Fruit fly (Drosophila melanogaster) Kc167 (cell line): ENCODE measurements around the gene GAA1.

ENCODE experiments used
- Myc ChIP-seq: fragments of >200 bp; optimal IDR thresholded peaks from 2 replicates; lab custom pipeline; 2017; ENCODE audit warnings: missing external identifiers
- Sin3A ChIP-seq: fragments of >200 bp; optimal IDR thresholded peaks from 2 replicates; lab custom pipeline; 2018; ENCODE audit warnings: missing external identifiers
- h ChIP-seq: fragments of >200 bp; optimal IDR thresholded peaks from 3 replicates; lab custom pipeline; 2018; ENCODE audit warnings: missing external identifiers
- insv ChIP-seq: fragments of >200 bp; optimal IDR thresholded peaks from 3 replicates; lab custom pipeline; 2018; ENCODE audit warnings: missing external identifiers
- psq ChIP-seq: fragments of >200 bp; optimal IDR thresholded peaks from 2 replicates; lab custom pipeline; 2017; ENCODE audit warnings: missing external identifiers
- ttk ChIP-seq: sonication (Bioruptor generic); optimal IDR thresholded peaks from 2 replicates; lab custom pipeline; 2017; ENCODE audit warnings: missing external identifiers

DNA sequence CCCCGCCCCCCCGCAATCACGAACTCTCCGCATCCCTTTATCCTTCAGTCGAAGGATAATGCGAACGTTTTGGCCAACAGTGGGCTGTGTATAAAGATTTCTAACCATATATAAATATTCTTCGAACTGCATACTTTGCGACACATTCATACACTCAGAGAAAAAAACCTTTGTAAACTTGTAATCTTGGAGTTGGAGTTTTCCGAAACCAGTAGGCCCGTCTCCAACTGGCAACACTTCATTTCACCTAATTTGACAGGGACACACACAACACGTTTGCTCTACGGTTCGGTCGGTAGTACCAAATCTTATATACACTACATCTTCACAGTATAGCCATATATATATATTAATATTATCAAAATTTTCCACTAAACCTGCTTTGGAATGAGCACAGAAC is 4.4 kb downstream of the GAA1 start, which contains the start of gene CG15764:
- TF ChIP-seq h (lab: Kevin White, UChicago) (no peak), psq (lab: Kevin White, UChicago) (no peak), Myc (lab: Kevin White, UChicago) (no peak), insv (lab: Kevin White, UChicago) (no peak), Sin3A (lab: Kevin White, UChicago) (no peak), ttk (no peak)
